Fruit fly (Drosophila melanogaster) whole organism, embryonic: Measurements from ENCODE around the gene Shc.

Source experiments
- Atf3 ChIP-seq: fragments of 200-800 bp; sonication (Bioruptor generic); optimal IDR thresholded peaks from 3 replicates; lab custom pipeline; 2016; ENCODE audit warnings: missing biosample characterization, missing genetic modification characterization
- Atf6 ChIP-seq: fragments of 200-800 bp; sonication (Bioruptor generic); IDR thresholded peaks from 2 replicates; pipeline ENCODE4 v1.3.6; 2022; ENCODE audit warnings: missing biosample characterization, missing genetic modification characterization
- C15 ChIP-seq: fragments of 200-800 bp; sonication (Bioruptor generic); IDR thresholded peaks from 3 replicates; pipeline ENCODE4 v1.3.6; 2022; ENCODE audit warnings: missing biosample characterization, missing genetic modification characterization
- CG10147 ChIP-seq: fragments of 200-800 bp; sonication (Bioruptor generic); optimal IDR thresholded peaks from 2 replicates; lab custom pipeline; 2019; ENCODE audit warnings: missing biosample characterization, mild to moderate bottlenecking, missing genetic modification characterization, moderate library complexity
- CG10366 ChIP-seq: fragments of 200-800 bp; sonication (Bioruptor generic); IDR thresholded peaks from 2 replicates; pipeline ENCODE4 v1.3.6; 2022; ENCODE audit warnings: missing biosample characterization, missing genetic modification characterization
- CG13287 ChIP-seq: fragments of 200-800 bp; sonication (Bioruptor generic); IDR thresholded peaks from 2 replicates; pipeline ENCODE4 v1.3.6; 2022; ENCODE audit warnings: missing biosample characterization, missing genetic modification characterization; ENCODE audit not compliant: partially characterized antibody
- CG14050 ChIP-seq: fragments of 200-800 bp; sonication (Bioruptor generic); IDR thresholded peaks from 3 replicates; pipeline ENCODE4 v1.3.6; 2022; ENCODE audit warnings: missing biosample characterization, missing genetic modification characterization
- CG14667 ChIP-seq: fragments of 200-800 bp; sonication (Bioruptor generic); IDR thresholded peaks from 2 replicates; pipeline ENCODE4 v1.3.6; 2022; ENCODE audit warnings: missing biosample characterization, missing genetic modification characterization
- CG16863 ChIP-seq: fragments of 200-800 bp; sonication (Bioruptor generic); optimal IDR thresholded peaks from 3 replicates; lab custom pipeline; 2016; ENCODE audit warnings: missing biosample characterization, missing genetic modification characterization
- CG18619 ChIP-seq: fragments of 200-800 bp; sonication (Bioruptor generic); optimal IDR thresholded peaks from 3 replicates; lab custom pipeline; 2017; ENCODE audit warnings: missing biosample characterization, mild to moderate bottlenecking, missing genetic modification characterization
- CG31224 ChIP-seq: fragments of 200-800 bp; sonication (Bioruptor generic); IDR thresholded peaks from 2 replicates; pipeline ENCODE4 v1.3.6; 2022; ENCODE audit warnings: missing biosample characterization, missing genetic modification characterization
- CG32772 ChIP-seq: fragments of 200-800 bp; sonication (Bioruptor generic); IDR thresholded peaks from 2 replicates; pipeline ENCODE4 v1.3.6; 2022; ENCODE audit warnings: missing biosample characterization, missing genetic modification characterization
- CG33213 ChIP-seq: fragments of 200-800 bp; sonication (Bioruptor generic); optimal IDR thresholded peaks from 3 replicates; lab custom pipeline; 2016; ENCODE audit warnings: missing biosample characterization, missing genetic modification characterization
- CG3995 ChIP-seq: fragments of 200-800 bp; sonication (Bioruptor generic); optimal IDR thresholded peaks from 3 replicates; lab custom pipeline; 2016; ENCODE audit warnings: missing biosample characterization, missing genetic modification characterization
- CG4617 ChIP-seq: fragments of 200-800 bp; sonication (Bioruptor generic); optimal IDR thresholded peaks from 3 replicates; lab custom pipeline; 2016; ENCODE audit warnings: missing biosample characterization, missing genetic modification characterization, borderline replicate concordance
- CG6654 ChIP-seq: fragments of 200-800 bp; sonication (Bioruptor generic); optimal IDR thresholded peaks from 2 replicates; lab custom pipeline; 2017; ENCODE audit warnings: missing biosample characterization, mild to moderate bottlenecking, missing genetic modification characterization
- CG7786 ChIP-seq: fragments of 200-800 bp; sonication (Bioruptor generic); optimal IDR thresholded peaks from 2 replicates; lab custom pipeline; 2016; ENCODE audit warnings: missing biosample characterization, missing genetic modification characterization
- CG8281 ChIP-seq: fragments of 200-800 bp; sonication (Bioruptor generic); optimal IDR thresholded peaks from 2 replicates; lab custom pipeline; 2018; ENCODE audit warnings: missing biosample characterization, mild to moderate bottlenecking, missing genetic modification characterization, moderate library complexity
- Dll ChIP-seq: fragments of 200-800 bp; sonication (Bioruptor generic); IDR thresholded peaks from 4 replicates; pipeline ENCODE4 v1.3.6; 2022; ENCODE audit warnings: missing biosample characterization, missing genetic modification characterization; ENCODE audit not compliant: partially characterized antibody
- Dp ChIP-seq: fragments of 200-800 bp; sonication (Bioruptor generic); optimal IDR thresholded peaks from 2 replicates; lab custom pipeline; 2018; ENCODE audit warnings: missing biosample characterization, mild to moderate bottlenecking, missing genetic modification characterization, moderate library complexity
- Dref ChIP-seq: fragments of 200-800 bp; sonication (Bioruptor generic); IDR thresholded peaks from 2 replicates; pipeline ENCODE4 v1.3.6; 2022; ENCODE audit warnings: missing biosample characterization, missing genetic modification characterization
- E2f2 ChIP-seq: fragments of 200-800 bp; sonication (Bioruptor generic); IDR thresholded peaks from 2 replicates; pipeline ENCODE4 v1.3.6; 2022; ENCODE audit warnings: missing biosample characterization, missing genetic modification characterization
- Fer1 ChIP-seq: fragments of 200-800 bp; sonication (Bioruptor generic); optimal IDR thresholded peaks from 2 replicates; lab custom pipeline; 2017; ENCODE audit warnings: missing biosample characterization, mild to moderate bottlenecking, missing genetic modification characterization
- Fer2 ChIP-seq: fragments of 200-800 bp; sonication (Bioruptor generic); optimal IDR thresholded peaks from 2 replicates; lab custom pipeline; 2018; ENCODE audit warnings: missing biosample characterization, mild to moderate bottlenecking, missing genetic modification characterization, moderate library complexity
- Gsc ChIP-seq: fragments of 200-800 bp; sonication (Bioruptor generic); IDR thresholded peaks from 2 replicates; pipeline ENCODE4 v1.3.6; 2022; ENCODE audit warnings: missing biosample characterization, missing genetic modification characterization
- Hand ChIP-seq: fragments of 200-800 bp; sonication (Bioruptor generic); optimal IDR thresholded peaks from 2 replicates; lab custom pipeline; 2017; ENCODE audit warnings: mild to moderate bottlenecking, missing biosample characterization, missing genetic modification reagents, missing genetic modification characterization
- Hr51 ChIP-seq, 2 experiments: fragments of 200-800 bp; sonication (Bioruptor generic); optimal IDR thresholded peaks; 2 replicates in 1 of 2; 3 replicates in 1 of 2; lab custom pipeline; 2016 to 2018; ENCODE audit warnings: missing biosample characterization in 2 of 2, missing genetic modification characterization in 2 of 2, mild to moderate bottlenecking in 1 of 2, moderate library complexity in 1 of 2
- Myb ChIP-seq: fragments of 200-800 bp; sonication (Bioruptor generic); optimal IDR thresholded peaks from 2 replicates; lab custom pipeline; 2016; ENCODE audit warnings: missing biosample characterization, missing genetic modification characterization
- PHDP ChIP-seq: fragments of 200-800 bp; sonication (Bioruptor generic); optimal IDR thresholded peaks from 3 replicates; lab custom pipeline; 2018; ENCODE audit warnings: missing biosample characterization, mild to moderate bottlenecking, missing genetic modification characterization, moderate library complexity
- Rx ChIP-seq: fragments of 200-800 bp; sonication (Bioruptor generic); IDR thresholded peaks from 2 replicates; pipeline ENCODE4 v1.3.6; 2022; ENCODE audit warnings: missing biosample characterization, missing genetic modification characterization
- Sox100B ChIP-seq: fragments of 200-800 bp; sonication (Bioruptor generic); optimal IDR thresholded peaks from 3 replicates; lab custom pipeline; 2018; ENCODE audit warnings: missing biosample characterization, mild to moderate bottlenecking, missing genetic modification characterization
- Sry-δ ChIP-seq: fragments of 200-800 bp; sonication (Bioruptor generic); optimal IDR thresholded peaks from 2 replicates; lab custom pipeline; 2016; ENCODE audit warnings: missing biosample characterization, missing genetic modification characterization
- amos ChIP-seq: fragments of 200-800 bp; sonication (Bioruptor generic); IDR thresholded peaks from 2 replicates; pipeline ENCODE4 v1.3.6; 2022; ENCODE audit warnings: missing biosample characterization, missing genetic modification characterization; ENCODE audit not compliant: partially characterized antibody
- bbx ChIP-seq: fragments of 200-800 bp; sonication (Bioruptor generic); IDR thresholded peaks from 2 replicates; pipeline ENCODE4 v1.3.6; 2022; ENCODE audit warnings: missing biosample characterization, missing genetic modification characterization; ENCODE audit not compliant: partially characterized antibody
- chinmo ChIP-seq: fragments of 200-800 bp; sonication (Bioruptor generic); IDR thresholded peaks from 4 replicates; pipeline ENCODE4 v1.3.6; 2022; ENCODE audit warnings: missing biosample characterization, missing genetic modification characterization; ENCODE audit not compliant: partially characterized antibody
- chn ChIP-seq: fragments of 200-800 bp; sonication (Bioruptor generic); optimal IDR thresholded peaks from 2 replicates; lab custom pipeline; 2016; ENCODE audit warnings: missing biosample characterization, missing genetic modification characterization
- crp ChIP-seq, 2 experiments: fragments of 200-800 bp; sonication (Bioruptor generic); optimal IDR thresholded peaks; 2 replicates in 1 of 2; 3 replicates in 1 of 2; lab custom pipeline; 2017; ENCODE audit warnings: missing biosample characterization in 2 of 2, missing genetic modification characterization in 2 of 2, mild to moderate bottlenecking in 1 of 2, moderate library complexity in 1 of 2
- dan ChIP-seq: fragments of 200-800 bp; sonication (Bioruptor generic); IDR thresholded peaks from 2 replicates; pipeline ENCODE4 v1.3.6; 2022; ENCODE audit warnings: missing biosample characterization, missing genetic modification characterization
- dmrt99B ChIP-seq: fragments of 200-800 bp; sonication (Bioruptor generic); optimal IDR thresholded peaks from 2 replicates; lab custom pipeline; 2018; ENCODE audit warnings: missing biosample characterization, mild to moderate bottlenecking, missing genetic modification characterization, moderate library complexity
- fd64A ChIP-seq: fragments of 200-800 bp; sonication (Bioruptor generic); optimal IDR thresholded peaks from 3 replicates; lab custom pipeline; 2018; ENCODE audit warnings: missing biosample characterization, mild to moderate bottlenecking, missing genetic modification characterization
- fd96Cb ChIP-seq: fragments of 200-800 bp; sonication (Bioruptor generic); optimal IDR thresholded peaks from 2 replicates; lab custom pipeline; 2018; ENCODE audit warnings: missing biosample characterization, mild to moderate bottlenecking, missing genetic modification characterization, moderate library complexity
- fu2 ChIP-seq: fragments of 200-800 bp; sonication (Bioruptor generic); optimal IDR thresholded peaks from 2 replicates; lab custom pipeline; 2016; ENCODE audit warnings: missing biosample characterization, missing genetic modification characterization
- gt ChIP-seq: fragments of 200-800 bp; sonication (Bioruptor generic); IDR thresholded peaks from 2 replicates; pipeline ENCODE4 v1.3.6; 2022; ENCODE audit warnings: missing biosample characterization, missing genetic modification characterization
- hb ChIP-seq: fragments of 200-800 bp; sonication (Bioruptor generic); IDR thresholded peaks from 3 replicates; pipeline ENCODE4 v1.3.6; 2022; ENCODE audit warnings: missing biosample characterization, missing genetic modification characterization; ENCODE audit not compliant: partially characterized antibody
- lola ChIP-seq, 3 experiments: fragments of >200 bp in 2 of 3; fragments of 200-800 bp in 1 of 3; sonication (Bioruptor generic) in 1 of 3; optimal IDR thresholded peaks; 2 replicates each; lab custom pipeline; 2017 to 2019; ENCODE audit warnings: missing biosample characterization in 3 of 3, missing genetic modification characterization in 3 of 3, mild to moderate bottlenecking in 1 of 3, moderate library complexity in 1 of 3
- nerfin-1 ChIP-seq: fragments of 200-800 bp; sonication (Bioruptor generic); optimal IDR thresholded peaks from 3 replicates; lab custom pipeline; 2019; ENCODE audit warnings: missing biosample characterization, mild to moderate bottlenecking, missing genetic modification characterization, moderate library complexity
- slp2 ChIP-seq: fragments of 200-800 bp; sonication (Bioruptor generic); optimal IDR thresholded peaks from 2 replicates; lab custom pipeline; 2016; ENCODE audit warnings: missing biosample characterization, missing genetic modification characterization
- tup ChIP-seq: fragments of 200-800 bp; sonication (Bioruptor generic); optimal IDR thresholded peaks from 2 replicates; lab custom pipeline; 2016; ENCODE audit warnings: missing biosample characterization, mild to moderate bottlenecking, missing genetic modification characterization, moderate library complexity
- usp ChIP-seq: fragments of >200 bp; optimal IDR thresholded peaks from 2 replicates; lab custom pipeline; 2017; ENCODE audit warnings: missing biosample characterization, missing genetic modification characterization

Shc gene

dm6 chr3L:9446731-9447238 is 20.0 kb downstream of the Shc start, which contains the start of gene CG3529 (continued):
- TF ChIP-seq CG7786 (GFP tag; lab: Kevin White, UChicago) (peak; percentile 8), CG13287 (GFP tag; lab: Robert Waterston, UW) (peak; percentile 29; the same call in 1 of the 2 replicates), Myb (peak; percentile 47), Dp (peak; percentile 20), Gsc (GFP tag; lab: Robert Waterston, UW) (no peak), fd96Cb (tag; lab: Kevin White, UChicago) (peak; percentile 16), dmrt99B (tag; lab: Kevin White, UChicago) (no peak), CG10366 (no peak), CG14667 (no peak), Hand (GFP tag; lab: Kevin White, UChicago) (no peak), Rx (GFP tag; lab: Robert Waterston, UW) (no peak), Sry-δ (peak; percentile 23), Dll (GFP tag; lab: Robert Waterston, UW) (no peak), Fer2 (no peak), Sox100B (GFP tag; lab: Kevin White, UChicago) (peak; percentile 57), CG18619 (GFP tag; lab: Kevin White, UChicago) (no peak), bbx (GFP tag; lab: Robert Waterston, UW) (0 out of 2 replicates have a peak, but pooled peaks have one; percentile 11), lola (GFP tag; optimal IDR thresholded peaks at IDR 0.05; lab: Kevin White, UChicago) (peak in 1 of 3 experiments; percentile 1), Hr51 (GFP tag; optimal IDR thresholded peaks at IDR 0.05; lab: Kevin White, UChicago) (peak in 1 of 2 experiments; percentile 17), tup (GFP tag; lab: Kevin White, UChicago) (no peak), dan (GFP tag; lab: Robert Waterston, UW) (no peak), nerfin-1 (tag; lab: Kevin White, UChicago) (peak; percentile 87), CG8281 (tag; lab: Kevin White, UChicago) (no peak), gt (no peak), Atf6 (GFP tag; lab: Robert Waterston, UW) (no peak), chinmo (GFP tag; lab: Robert Waterston, UW) (peak; percentile 68; the same call in 2 of the 4 replicates), CG4617 (GFP tag; lab: Kevin White, UChicago) (peak; percentile 84), CG3995 (GFP tag; lab: Kevin White, UChicago) (peak; percentile 59), Atf3 (peak; percentile 23), fd64A (peak; percentile 27), chn (peak; percentile 79), crp (GFP tag; optimal IDR thresholded peaks at IDR 0.05; lab: Kevin White, UChicago) (peak in 1 of 2 experiments; percentile 2), CG16863 (GFP tag; lab: Kevin White, UChicago) (no peak), CG32772 (0 out of 2 replicates have a peak, but pooled peaks have one; percentile 37), usp (GFP tag; lab: Kevin White, UChicago) (no peak), CG33213 (GFP tag; lab: Kevin White, UChicago) (peak; percentile 42), Dref (GFP tag; lab: Robert Waterston, UW) (no peak), amos (GFP tag; lab: Robert Waterston, UW) (no peak; the same call in 1 of the 2 replicates), fu2 (GFP tag; lab: Kevin White, UChicago) (no peak), hb (no peak), CG31224 (GFP tag; lab: Robert Waterston, UW) (no peak), E2f2 (GFP tag; lab: Robert Waterston, UW) (peak; percentile 36), CG10147 (GFP tag; lab: Kevin White, UChicago) (peak; percentile 8), CG14050 (GFP tag; lab: Robert Waterston, UW) (no peak), PHDP (tag; lab: Kevin White, UChicago) (no peak), slp2 (GFP tag; lab: Kevin White, UChicago) (peak; percentile 17), CG6654 (GFP tag; lab: Kevin White, UChicago) (no peak), Fer1 (GFP tag; lab: Kevin White, UChicago) (peak; percentile 62), C15 (GFP tag; lab: Robert Waterston, UW) (no peak)
